Worm (Caenorhabditis elegans) whole organism, L3 larva: Measurements from ENCODE around the gene C55C3.4.

Source experiments
- aly-2 ChIP-seq: fragments of 150-350 bp; optimal IDR thresholded peaks from 2 replicates; lab custom pipeline; 2014; ENCODE audit warnings: missing biosample characterization, missing genetic modification characterization
- egl-27 ChIP-seq: sonication (generic microtip); optimal IDR thresholded peaks from 4 replicates; lab custom pipeline; 2017; ENCODE audit warnings: missing biosample characterization, missing genetic modification reagents, missing genetic modification characterization
- nhr-237 ChIP-seq: fragments of 150-350 bp; optimal IDR thresholded peaks from 2 replicates; lab custom pipeline; 2014; ENCODE audit warnings: missing biosample characterization, missing genetic modification characterization
- nhr-25 ChIP-seq: sonication (generic microtip); optimal IDR thresholded peaks from 2 replicates; lab custom pipeline; 2017; ENCODE audit warnings: missing biosample characterization, missing genetic modification characterization
- nhr-28 ChIP-seq: fragments of 150-350 bp; optimal IDR thresholded peaks from 2 replicates; lab custom pipeline; 2014; ENCODE audit warnings: missing biosample characterization, missing genetic modification characterization
- ztf-11 ChIP-seq: fragments of 150-350 bp; optimal IDR thresholded peaks from 2 replicates; lab custom pipeline; 2014; ENCODE audit warnings: missing biosample characterization, missing genetic modification characterization

ce11 chrIV:5658225-5658624 is 19.7 kb downstream of the C55C3.4 start:
- TF ChIP-seq nhr-28 (no peak), nhr-25 (tag; lab: Kevin White, UChicago) (no peak), aly-2 (no peak), ztf-11 (tag; lab: Kevin White, UChicago) (no peak), egl-27 (tag; lab: Kevin White, UChicago) (no peak), nhr-237 (tag; lab: Kevin White, UChicago) (no peak)
